Fruit fly (Drosophila melanogaster): Measurements from ENCODE around the gene CG33286.

DNA sequence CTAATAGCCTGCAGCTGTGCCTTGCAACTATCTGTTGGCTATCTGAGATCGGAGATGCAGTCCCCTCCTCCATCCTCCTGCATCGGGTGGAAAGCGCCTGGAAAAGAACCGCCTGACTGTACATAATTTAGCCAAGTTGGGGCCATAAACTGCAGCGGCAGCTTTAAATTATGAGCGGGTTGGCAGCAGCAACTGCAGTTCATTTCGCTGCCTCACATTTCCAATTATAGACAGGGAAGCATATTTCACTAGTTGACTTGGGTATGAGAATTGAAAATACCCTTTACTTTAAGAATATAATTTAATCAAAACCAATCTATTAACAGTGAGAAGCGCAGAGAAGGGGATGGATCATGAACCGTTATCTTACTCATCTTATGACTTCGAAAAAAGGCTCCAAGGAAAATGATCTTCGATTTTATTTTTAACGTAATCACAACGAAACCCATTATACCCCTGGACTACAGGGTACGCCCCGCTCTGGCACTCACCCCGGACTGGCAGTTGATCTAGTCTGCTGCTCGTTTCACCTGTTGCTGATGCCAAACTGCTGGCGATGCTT lies 51.4 kb downstream of the CG33286 start:
- TF ChIP-seq CG8478 (optimal IDR thresholded peaks at IDR 0.05) (no peak), CTCF (optimal IDR thresholded peaks at IDR 0.05) (no peak)
